Worm (Caenorhabditis elegans) whole organism, L3 larva: Measurements from ENCODE around the gene fbxb-108.

ENCODE experiments used
- R02D3.7 ChIP-seq: fragments of 150-350 bp; optimal IDR thresholded peaks from 2 replicates; lab custom pipeline; 2014; ENCODE audit warnings: missing biosample characterization, missing genetic modification characterization
- ZK546.5 ChIP-seq: sonication (generic microtip); optimal IDR thresholded peaks from 2 replicates; lab custom pipeline; 2017; ENCODE audit warnings: missing biosample characterization, missing genetic modification characterization
- aly-2 ChIP-seq: fragments of 150-350 bp; optimal IDR thresholded peaks from 2 replicates; lab custom pipeline; 2014; ENCODE audit warnings: missing biosample characterization, missing genetic modification characterization
- ama-1 ChIP-seq: fragments of 150-350 bp; optimal IDR thresholded peaks from 2 replicates; lab custom pipeline; 2018
- ceh-16 ChIP-seq: sonication (generic microtip); optimal IDR thresholded peaks from 2 replicates; lab custom pipeline; 2017; ENCODE audit warnings: missing biosample characterization, missing genetic modification characterization
- ceh-28 ChIP-seq: fragments of 150-350 bp; optimal IDR thresholded peaks from 2 replicates; lab custom pipeline; 2014; ENCODE audit warnings: missing biosample characterization, missing genetic modification reagents, missing genetic modification characterization
- ceh-82 ChIP-seq: fragments of 150-350 bp; optimal IDR thresholded peaks from 2 replicates; lab custom pipeline; 2014; ENCODE audit warnings: missing biosample characterization, missing genetic modification characterization
- ceh-9 ChIP-seq: sonication (generic microtip); optimal IDR thresholded peaks from 2 replicates; lab custom pipeline; 2018; ENCODE audit warnings: missing biosample characterization, missing genetic modification characterization
- daf-12 ChIP-seq: fragments of 150-350 bp; optimal IDR thresholded peaks from 2 replicates; lab custom pipeline; 2014; ENCODE audit warnings: missing biosample characterization, missing genetic modification reagents, missing genetic modification characterization
- egl-27 ChIP-seq: sonication (generic microtip); optimal IDR thresholded peaks from 4 replicates; lab custom pipeline; 2017; ENCODE audit warnings: missing biosample characterization, missing genetic modification reagents, missing genetic modification characterization
- egl-5 ChIP-seq: fragments of 150-350 bp; optimal IDR thresholded peaks from 2 replicates; lab custom pipeline; 2017; ENCODE audit warnings: missing biosample characterization, missing genetic modification reagents, missing genetic modification characterization, inconsistent platforms
- elt-1 ChIP-seq: fragments of 150-350 bp; optimal IDR thresholded peaks from 2 replicates; lab custom pipeline; 2014; ENCODE audit warnings: missing biosample characterization, missing genetic modification characterization
- elt-2 ChIP-seq: sonication (generic microtip); optimal IDR thresholded peaks from 2 replicates; lab custom pipeline; 2016; ENCODE audit warnings: missing genetic modification reagents, mild to moderate bottlenecking, missing genetic modification characterization, missing compliant biosample characterization
- elt-3 ChIP-seq, 3 experiments: fragments of 150-350 bp in 1 of 3; sonication (generic microtip) in 2 of 3; optimal IDR thresholded peaks; 2 replicates in 2 of 3; 4 replicates in 1 of 3; lab custom pipeline; 2014 to 2017; ENCODE audit warnings: missing biosample characterization in 3 of 3, missing genetic modification characterization in 3 of 3
- eor-1 ChIP-seq, 2 experiments: fragments of 150-350 bp; optimal IDR thresholded peaks; 2 replicates each; lab custom pipeline; 2014 to 2018; ENCODE audit warnings: missing biosample characterization in 2 of 2, missing genetic modification characterization in 2 of 2
- fkh-10 ChIP-seq: sonication (generic microtip); optimal IDR thresholded peaks from 2 replicates; lab custom pipeline; 2017; ENCODE audit warnings: missing biosample characterization, missing genetic modification reagents, missing genetic modification characterization
- fkh-2 ChIP-seq: fragments of 150-350 bp; optimal IDR thresholded peaks from 2 replicates; lab custom pipeline; 2014; ENCODE audit warnings: missing biosample characterization, missing genetic modification reagents, missing genetic modification characterization
- fos-1 ChIP-seq: fragments of 150-350 bp; optimal IDR thresholded peaks from 2 replicates; lab custom pipeline; 2014; ENCODE audit warnings: missing biosample characterization, missing genetic modification characterization
- hmg-11 ChIP-seq: sonication (generic microtip); optimal IDR thresholded peaks from 2 replicates; lab custom pipeline; 2016; ENCODE audit warnings: missing genetic modification characterization, missing compliant biosample characterization
- jun-1 ChIP-seq: fragments of 150-350 bp; optimal IDR thresholded peaks from 2 replicates; lab custom pipeline; 2014; ENCODE audit warnings: missing biosample characterization, missing genetic modification reagents, missing genetic modification characterization
- lin-15B ChIP-seq: fragments of 150-350 bp; optimal IDR thresholded peaks from 2 replicates; lab custom pipeline; 2014; ENCODE audit warnings: missing biosample characterization, missing genetic modification characterization
- lin-39 ChIP-seq: fragments of 150-350 bp; optimal IDR thresholded peaks from 2 replicates; lab custom pipeline; 2018; ENCODE audit warnings: missing biosample characterization, missing genetic modification reagents, missing genetic modification characterization
- lsy-12 ChIP-seq: sonication (generic microtip); optimal IDR thresholded peaks from 2 replicates; lab custom pipeline; 2016; ENCODE audit warnings: mild to moderate bottlenecking, missing genetic modification characterization, missing compliant biosample characterization
- mdl-1 ChIP-seq: fragments of 150-350 bp; optimal IDR thresholded peaks from 2 replicates; lab custom pipeline; 2014; ENCODE audit warnings: missing biosample characterization, missing genetic modification characterization
- mml-1 ChIP-seq: fragments of 150-350 bp; sonication (generic microtip); optimal IDR thresholded peaks from 3 replicates; lab custom pipeline; 2014; ENCODE audit warnings: missing biosample characterization, missing genetic modification characterization
- nfya-1 ChIP-seq: sonication (generic microtip); optimal IDR thresholded peaks from 2 replicates; lab custom pipeline; 2017; ENCODE audit warnings: missing genetic modification characterization, mild to moderate bottlenecking, missing compliant biosample characterization, antibody characterized with exemption, moderate library complexity; ENCODE audit not compliant: insufficient read depth
- nhr-11 ChIP-seq: fragments of 150-350 bp; optimal IDR thresholded peaks from 2 replicates; lab custom pipeline; 2014; ENCODE audit warnings: missing biosample characterization, missing genetic modification characterization
- nhr-12 ChIP-seq: fragments of 150-350 bp; optimal IDR thresholded peaks from 2 replicates; lab custom pipeline; 2014; ENCODE audit warnings: missing biosample characterization, missing genetic modification characterization
- nhr-23 ChIP-seq: fragments of 150-350 bp; optimal IDR thresholded peaks from 2 replicates; lab custom pipeline; 2014; ENCODE audit warnings: missing biosample characterization, missing genetic modification reagents, missing genetic modification characterization
- nhr-237 ChIP-seq: fragments of 150-350 bp; optimal IDR thresholded peaks from 2 replicates; lab custom pipeline; 2014; ENCODE audit warnings: missing biosample characterization, missing genetic modification characterization
- nhr-25 ChIP-seq: sonication (generic microtip); optimal IDR thresholded peaks from 2 replicates; lab custom pipeline; 2017; ENCODE audit warnings: missing biosample characterization, missing genetic modification characterization
- nhr-28 ChIP-seq: fragments of 150-350 bp; optimal IDR thresholded peaks from 2 replicates; lab custom pipeline; 2014; ENCODE audit warnings: missing biosample characterization, missing genetic modification characterization
- nhr-43 ChIP-seq: sonication (generic microtip); optimal IDR thresholded peaks from 2 replicates; lab custom pipeline; 2016; ENCODE audit warnings: mild to moderate bottlenecking, missing genetic modification characterization, missing compliant biosample characterization; ENCODE audit not compliant: poor library complexity, severe bottlenecking
- nhr-67 ChIP-seq: fragments of 150-350 bp; optimal IDR thresholded peaks from 2 replicates; lab custom pipeline; 2014; ENCODE audit warnings: missing biosample characterization, missing genetic modification characterization
- nhr-76 ChIP-seq: fragments of 150-350 bp; sonication (generic microtip); optimal IDR thresholded peaks from 5 replicates; lab custom pipeline; 2014; ENCODE audit warnings: missing biosample characterization, missing genetic modification characterization
- nhr-77 ChIP-seq: fragments of 150-350 bp; optimal IDR thresholded peaks from 2 replicates; lab custom pipeline; 2014; ENCODE audit warnings: missing biosample characterization, missing genetic modification characterization
- pha-4 ChIP-seq: fragments of 150-350 bp; optimal IDR thresholded peaks from 2 replicates; lab custom pipeline; 2014; ENCODE audit warnings: missing biosample characterization, missing genetic modification reagents, missing genetic modification characterization
- pqm-1 ChIP-seq: fragments of 150-350 bp; optimal IDR thresholded peaks from 2 replicates; lab custom pipeline; 2017; ENCODE audit warnings: missing biosample characterization, missing genetic modification characterization, inconsistent platforms
- sea-2 ChIP-seq: fragments of 150-350 bp; sonication (generic microtip); optimal IDR thresholded peaks from 4 replicates; lab custom pipeline; 2014; ENCODE audit warnings: missing biosample characterization, missing genetic modification reagents, missing genetic modification characterization
- skn-1 ChIP-seq: fragments of 150-350 bp; optimal IDR thresholded peaks from 2 replicates; lab custom pipeline; 2014; ENCODE audit warnings: missing biosample characterization, missing genetic modification characterization
- snpc-4 ChIP-seq: fragments of 150-350 bp; optimal IDR thresholded peaks from 2 replicates; lab custom pipeline; 2014; ENCODE audit warnings: missing biosample characterization, missing genetic modification characterization
- tbx-2 ChIP-seq: sonication (generic microtip); optimal IDR thresholded peaks from 2 replicates; lab custom pipeline; 2016; ENCODE audit warnings: mild to moderate bottlenecking, missing genetic modification characterization, missing compliant biosample characterization
- unc-39 ChIP-seq: sonication (generic microtip); optimal IDR thresholded peaks from 4 replicates; lab custom pipeline; 2017; ENCODE audit warnings: missing biosample characterization, missing genetic modification characterization
- unc-62 ChIP-seq: fragments of 150-350 bp; sonication (generic microtip); optimal IDR thresholded peaks from 4 replicates; lab custom pipeline; 2014; ENCODE audit warnings: missing biosample characterization, missing genetic modification reagents, missing genetic modification characterization
- zag-1 ChIP-seq: fragments of 150-350 bp; optimal IDR thresholded peaks from 2 replicates; lab custom pipeline; 2014; ENCODE audit warnings: missing biosample characterization, missing genetic modification characterization
- ztf-11 ChIP-seq: fragments of 150-350 bp; optimal IDR thresholded peaks from 2 replicates; lab custom pipeline; 2014; ENCODE audit warnings: missing biosample characterization, missing genetic modification characterization
- ztf-4 ChIP-seq: fragments of 150-350 bp; optimal IDR thresholded peaks from 2 replicates; lab custom pipeline; 2014; ENCODE audit warnings: missing biosample characterization, missing genetic modification characterization

The fbxb-108 gene

DNA sequence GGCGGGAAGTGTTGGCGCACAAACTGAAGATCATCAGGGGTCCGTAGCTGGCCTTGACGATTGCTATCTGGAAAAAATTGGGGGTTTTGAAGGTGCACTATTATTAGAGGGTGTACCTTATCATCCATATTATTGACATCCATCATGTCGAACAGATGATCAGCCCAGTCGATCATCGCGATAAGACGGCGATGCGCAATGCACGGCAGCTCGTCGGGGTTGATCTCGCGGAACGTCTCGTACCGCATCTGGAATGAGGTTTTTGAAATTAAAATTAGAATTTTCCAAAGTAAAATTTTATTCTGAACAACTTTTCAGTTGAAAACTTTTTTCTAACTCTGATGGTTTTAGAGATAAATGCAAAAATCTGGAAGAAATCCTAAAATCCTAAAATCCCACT, 33.2 kb downstream of the fbxb-108 start:
- no peak for TF ChIP-seq lin-39
- TF ChIP-seq fos-1 (tag; lab: Kevin White, UChicago): no peak
- no peak for TF ChIP-seq unc-62 (GFP tag; lab: Kevin White, UChicago)
- TF ChIP-seq elt-1 (tag; lab: Kevin White, UChicago): no peak
- TF ChIP-seq nhr-237 (tag; lab: Kevin White, UChicago): no peak
- TF ChIP-seq ama-1 (lab: Kevin White, UChicago): no peak
- no peak for TF ChIP-seq nhr-28 (tag; lab: Kevin White, UChicago)
- no peak for TF ChIP-seq mdl-1 (tag; lab: Kevin White, UChicago)
- no peak for TF ChIP-seq R02D3.7 (tag; lab: Kevin White, UChicago)
- no peak for TF ChIP-seq nhr-25
- no peak for TF ChIP-seq ceh-82
- no peak for TF ChIP-seq elt-3 (tag; optimal IDR thresholded peaks at IDR 0.05; lab: Kevin White, UChicago)
- no peak for TF ChIP-seq fkh-2
- no peak for TF ChIP-seq elt-2 (tag; lab: Kevin White, UChicago)

DNA sequence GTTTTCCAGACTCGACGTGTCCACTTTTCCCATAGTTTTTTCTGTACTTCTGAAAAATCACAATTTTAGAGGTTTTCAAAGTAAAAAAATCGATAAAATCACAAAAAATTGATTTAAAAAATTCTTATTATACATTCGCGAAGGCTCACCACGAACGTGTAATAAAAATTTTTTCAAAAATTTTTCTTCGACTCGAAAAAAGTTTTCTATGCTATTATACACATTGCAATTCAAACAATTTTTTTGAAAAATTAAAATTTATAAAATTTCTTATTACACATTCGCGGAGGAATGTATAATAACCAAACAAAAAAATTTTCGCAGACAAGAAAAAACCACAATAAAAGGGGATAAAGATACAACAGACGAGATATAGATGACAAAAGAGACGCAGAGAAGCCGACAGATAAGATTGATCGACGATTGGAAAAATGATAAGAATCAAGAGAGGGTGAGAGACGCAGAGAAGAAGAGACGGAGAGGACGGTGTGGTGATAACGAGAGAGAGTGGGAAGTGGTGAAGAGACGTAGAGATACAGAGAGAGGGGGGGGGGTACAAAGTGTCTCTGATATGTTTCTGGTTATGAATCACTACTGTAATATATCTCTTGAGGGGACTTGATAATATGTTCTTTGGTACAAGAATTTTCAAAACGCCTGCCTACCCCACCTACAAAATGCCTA, 35.9 kb downstream of the fbxb-108 start, which contains the start of gene nhr-119:
Gene nhr-119, minus strand, starts transcription at position 51 of the 684 bp plus-strand sequence.
- peak; percentile 48 for TF ChIP-seq R02D3.7 (tag; lab: Kevin White, UChicago)
- no peak for TF ChIP-seq daf-12 (tag; lab: Kevin White, UChicago)
- TF ChIP-seq pqm-1: peak; percentile 92
- TF ChIP-seq nhr-43 (tag; lab: Kevin White, UChicago): peak; percentile 93
- TF ChIP-seq lin-39: no peak
- TF ChIP-seq unc-39 (tag; lab: Kevin White, UChicago): no peak
- TF ChIP-seq nhr-77 (tag; lab: Kevin White, UChicago): no peak
- no peak for TF ChIP-seq ztf-11
- TF ChIP-seq nhr-67 (tag; lab: Kevin White, UChicago): no peak
- TF ChIP-seq ceh-9 (tag; lab: Kevin White, UChicago): no peak
- TF ChIP-seq ceh-28 (tag; lab: Kevin White, UChicago): peak; percentile 90
- TF ChIP-seq ZK546.5: no peak
- TF ChIP-seq nhr-25: peak; percentile 85
- TF ChIP-seq egl-5 (tag; lab: Kevin White, UChicago): no peak
- TF ChIP-seq nhr-237 (tag; lab: Kevin White, UChicago): no peak
- TF ChIP-seq nhr-23 (tag; lab: Kevin White, UChicago): peak; percentile 92
- no peak for TF ChIP-seq fos-1 (tag; lab: Kevin White, UChicago)
- TF ChIP-seq elt-1 (tag; lab: Kevin White, UChicago): peak; percentile 74
- no peak for TF ChIP-seq ama-1 (lab: Kevin White, UChicago)
- TF ChIP-seq aly-2 (tag; lab: Kevin White, UChicago): no peak
- TF ChIP-seq elt-3 (tag; optimal IDR thresholded peaks at IDR 0.05; lab: Kevin White, UChicago): peak in 2 of 3 experiments; percentile 74 to 92
- TF ChIP-seq eor-1 (tag; optimal IDR thresholded peaks at IDR 0.05; lab: Kevin White, UChicago): no peak
- peak; percentile 10 for TF ChIP-seq lin-15B
- TF ChIP-seq fkh-10 (GFP tag; lab: Kevin White, UChicago): no peak
- no peak for TF ChIP-seq egl-27 (tag; lab: Kevin White, UChicago)
- no peak for TF ChIP-seq nhr-12 (tag; lab: Kevin White, UChicago)
- TF ChIP-seq ceh-16: no peak
- TF ChIP-seq zag-1 (tag; lab: Kevin White, UChicago): no peak
- peak; percentile 65 for TF ChIP-seq nfya-1 (tag; lab: Kevin White, UChicago)
- TF ChIP-seq tbx-2 (tag; lab: Kevin White, UChicago): no peak
- TF ChIP-seq sea-2: no peak
- TF ChIP-seq skn-1: peak; percentile 20
- TF ChIP-seq mdl-1 (tag; lab: Kevin White, UChicago): no peak
- TF ChIP-seq nhr-28 (tag; lab: Kevin White, UChicago): no peak
- TF ChIP-seq pha-4 (tag; lab: Kevin White, UChicago): peak; percentile 31
- TF ChIP-seq elt-2 (tag; lab: Kevin White, UChicago): peak; percentile 96
- no peak for TF ChIP-seq fkh-2
- no peak for TF ChIP-seq nhr-76
- peak; percentile 81 for TF ChIP-seq jun-1 (tag; lab: Kevin White, UChicago)
- TF ChIP-seq mml-1 (tag; lab: Kevin White, UChicago): no peak
- no peak for TF ChIP-seq hmg-11
- TF ChIP-seq nhr-11 (tag; lab: Kevin White, UChicago): peak; percentile 19
- TF ChIP-seq unc-62 (GFP tag; lab: Kevin White, UChicago): peak; percentile 11
- no peak for TF ChIP-seq lsy-12
- TF ChIP-seq ceh-82: no peak
- TF ChIP-seq snpc-4 (tag; lab: Kevin White, UChicago): no peak
- no peak for TF ChIP-seq ztf-4 (tag; lab: Kevin White, UChicago)
